Fruit fly (Drosophila melanogaster): Measurements from ENCODE around the gene Cpr66D.

The Cpr66D gene

DNA sequence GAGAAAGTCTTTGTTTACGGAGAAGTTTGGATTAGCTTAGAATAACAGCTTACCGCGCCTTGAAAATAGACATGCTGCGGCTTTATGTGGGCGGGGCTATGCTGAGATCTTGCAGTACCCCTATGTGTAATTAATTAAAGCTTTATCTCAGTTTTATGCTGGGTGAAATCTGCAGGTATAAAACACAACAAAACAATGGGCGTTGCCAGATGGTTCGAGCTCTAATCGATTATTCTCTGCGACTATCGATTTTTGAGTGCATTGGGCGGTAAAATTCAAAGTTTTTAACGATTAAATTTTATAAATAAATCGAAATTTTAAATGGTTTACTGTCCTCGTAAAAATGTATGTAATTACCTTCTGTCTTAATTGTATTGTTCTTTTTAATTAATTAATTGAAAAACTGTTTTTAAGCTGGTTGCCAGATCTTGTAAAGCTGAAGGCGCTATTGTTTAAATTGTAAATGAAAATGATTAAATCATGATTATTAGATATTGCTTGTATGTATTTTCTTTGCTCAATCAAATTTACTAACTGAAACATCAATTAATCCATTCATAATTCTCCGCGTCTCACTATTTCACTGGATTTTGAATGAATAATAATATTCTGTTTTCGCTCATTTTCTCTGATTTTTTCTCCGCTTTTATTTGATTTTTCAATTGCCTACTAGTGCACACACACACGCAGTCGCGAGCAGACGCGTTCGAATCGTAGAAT lies 16.4 kb upstream of the Cpr66D start, which contains the start of the genes GAPsec and Zasp66 (continued):
- 0 out of 2 replicates have a peak, but pooled peaks have one; percentile 9 for TF ChIP-seq inv (GFP tag; IDR thresholded peaks at IDR 0.05; ENCODE audit: partially characterized antibody)
- peak; percentile 92 for TF ChIP-seq E2f2 (GFP tag; IDR thresholded peaks at IDR 0.05)
- no peak for TF ChIP-seq CG12769 (tag; optimal IDR thresholded peaks at IDR 0.05)
- no peak for TF ChIP-seq Atf-2 (GFP tag; optimal IDR thresholded peaks at IDR 0.05)
- TF ChIP-seq NfI (GFP tag; optimal IDR thresholded peaks at IDR 0.05), result no peak
- TF ChIP-seq unc-4 (GFP tag; IDR thresholded peaks at IDR 0.05; ENCODE audit: partially characterized antibody), result peak; percentile 34; the same call in 1 of the 2 replicates
- no peak for TF ChIP-seq dysf (GFP tag; IDR thresholded peaks at IDR 0.05)
- no peak for TF ChIP-seq CG17359 (tag; optimal IDR thresholded peaks at IDR 0.05)
- TF ChIP-seq Sry-β (GFP tag; optimal IDR thresholded peaks at IDR 0.05), result no peak
- no peak for TF ChIP-seq PHDP (tag; optimal IDR thresholded peaks at IDR 0.05)
- no peak for TF ChIP-seq CG11723 (GFP tag; optimal IDR thresholded peaks at IDR 0.05)
- TF ChIP-seq peb (GFP tag; IDR thresholded peaks at IDR 0.05), result no peak
- no peak for TF ChIP-seq Drgx (GFP tag; IDR thresholded peaks at IDR 0.05)
- TF ChIP-seq Six4 (GFP tag; optimal IDR thresholded peaks at IDR 0.05), result no peak
- no peak for TF ChIP-seq sc (optimal IDR thresholded peaks at IDR 0.05)
- TF ChIP-seq sc (GFP tag; optimal IDR thresholded peaks at IDR 0.05), result no peak
- TF ChIP-seq Dref (GFP tag; IDR thresholded peaks at IDR 0.05), result peak; percentile 80
- no peak for TF ChIP-seq CG9437 (GFP tag; optimal IDR thresholded peaks at IDR 0.05)
- TF ChIP-seq gcm (GFP tag; optimal IDR thresholded peaks at IDR 0.05), result no peak
- TF ChIP-seq pan (optimal IDR thresholded peaks at IDR 0.05), result no peak
- no peak for TF ChIP-seq pan (GFP tag; optimal IDR thresholded peaks at IDR 0.05 in 1 of 2, IDR thresholded peaks at IDR 0.05 in 1 of 2)
- peak; percentile 33; the same call in 2 of the 3 replicates for TF ChIP-seq CG16813 (GFP tag; IDR thresholded peaks at IDR 0.05; ENCODE audit: partially characterized antibody)
- TF ChIP-seq trem (tag; optimal IDR thresholded peaks at IDR 0.05), result peak; percentile 27
- TF ChIP-seq knrl (GFP tag; IDR thresholded peaks at IDR 0.05; ENCODE audit: partially characterized antibody), result peak; percentile 19; the same call in 1 of the 3 replicates
- 0 out of 2 replicates have a peak, but pooled peaks have one; percentile 47 for TF ChIP-seq Bgb (GFP tag; IDR thresholded peaks at IDR 0.05; ENCODE audit: partially characterized antibody)
- TF ChIP-seq CG42726 (GFP tag; IDR thresholded peaks at IDR 0.05; ENCODE audit: partially characterized antibody), result no peak
- TF ChIP-seq amos (GFP tag; IDR thresholded peaks at IDR 0.05; ENCODE audit: partially characterized antibody), result peak; percentile 49
- TF ChIP-seq CG18764 (GFP tag; optimal IDR thresholded peaks at IDR 0.05), result no peak
- TF ChIP-seq MBD-R2 (GFP tag; IDR thresholded peaks at IDR 0.05), result peak; percentile 61
- peak; percentile 39; the same call in 1 of the 2 replicates for TF ChIP-seq bbx (GFP tag; IDR thresholded peaks at IDR 0.05; ENCODE audit: partially characterized antibody)
- peak; percentile 43; the same call in 1 of the 3 replicates for TF ChIP-seq HLH4C (GFP tag; IDR thresholded peaks at IDR 0.05; ENCODE audit: partially characterized antibody)
- no peak for TF ChIP-seq Nf-YB (GFP tag; optimal IDR thresholded peaks at IDR 0.05)
- no peak for TF ChIP-seq CG8765 (GFP tag; IDR thresholded peaks at IDR 0.05)
- 0 out of 3 replicates have a peak, but pooled peaks have one; percentile 31 for TF ChIP-seq Opbp (GFP tag; IDR thresholded peaks at IDR 0.05; ENCODE audit: partially characterized antibody)
- TF ChIP-seq sd (tag; optimal IDR thresholded peaks at IDR 0.05), result no peak
- TF ChIP-seq tio (GFP tag; optimal IDR thresholded peaks at IDR 0.05), result no peak
- no peak for TF ChIP-seq Dip2 (GFP tag; IDR thresholded peaks at IDR 0.05)
- TF ChIP-seq CG11695 (GFP tag; IDR thresholded peaks at IDR 0.05), result no peak
- no peak for TF ChIP-seq bsh (GFP tag; optimal IDR thresholded peaks at IDR 0.05)
- TF ChIP-seq Hsf (GFP tag; optimal IDR thresholded peaks at IDR 0.05), result no peak
